Worm (Caenorhabditis elegans) whole organism, L4 larva: ENCODE measurements around the gene prx-3.

Experiments
- Y75B8A.6 ChIP-seq: fragments of 200-800 bp; sonication (Bioruptor generic); IDR thresholded peaks from 2 replicates; pipeline ENCODE4 v1.3.6; 2022; ENCODE audit warnings: missing genetic modification reagents, missing genetic modification characterization, missing compliant biosample characterization
- cey-2 ChIP-seq: sonication (generic microtip); optimal IDR thresholded peaks from 3 replicates; lab custom pipeline; 2017; ENCODE audit warnings: missing genetic modification characterization, mild to moderate bottlenecking, missing compliant biosample characterization, antibody characterized with exemption, borderline replicate concordance; ENCODE audit not compliant: insufficient read depth
- snpc-4 ChIP-seq: fragments of 150-350 bp; optimal IDR thresholded peaks from 2 replicates; lab custom pipeline; 2014; ENCODE audit warnings: missing biosample characterization, missing genetic modification characterization
- unc-39 ChIP-seq: sonication (generic microtip); optimal IDR thresholded peaks from 2 replicates; lab custom pipeline; 2017; ENCODE audit warnings: missing biosample characterization, missing genetic modification characterization

ce11 chrX:6134423-6134822 lies 21.7 kb upstream of the prx-3 start:
- no peak for TF ChIP-seq Y75B8A.6 (GFP tag; lab: Robert Waterston, UW)
- no peak for TF ChIP-seq cey-2 (tag; lab: Kevin White, UChicago)
- TF ChIP-seq unc-39 (tag; lab: Kevin White, UChicago): no peak
- TF ChIP-seq snpc-4 (tag; lab: Kevin White, UChicago): no peak
